Worm (Caenorhabditis elegans) whole organism, midembryonic: ENCODE measurements around the gene hyl-2.

Experiments used
- T22C8.4 ChIP-seq: fragments of 200-800 bp; sonication (Bioruptor generic); IDR thresholded peaks from 2 replicates; pipeline ENCODE4 v1.3.6; 2022; ENCODE audit warnings: missing genetic modification characterization, missing compliant biosample characterization
- flt-1 ChIP-seq: fragments of 200-800 bp; sonication (Bioruptor generic); IDR thresholded peaks from 2 replicates; pipeline ENCODE4 v1.3.6; 2022; ENCODE audit warnings: missing genetic modification characterization, missing compliant biosample characterization
- klf-2 ChIP-seq: fragments of 200-800 bp; sonication (Bioruptor generic); conservative IDR thresholded peaks from 2 replicates; pipeline ENCODE4 v1.3.6; 2022; ENCODE audit warnings: missing genetic modification reagents, missing genetic modification characterization, missing compliant biosample characterization
- ref-1 ChIP-seq: fragments of 200-800 bp; sonication (Bioruptor generic); conservative IDR thresholded peaks from 2 replicates; pipeline ENCODE4 v1.3.6; 2022; ENCODE audit warnings: missing genetic modification reagents, missing genetic modification characterization, missing compliant biosample characterization
- tab-1 ChIP-seq: fragments of 200-800 bp; sonication (Bioruptor generic); IDR thresholded peaks from 2 replicates; pipeline ENCODE4 v1.3.6; 2022; ENCODE audit warnings: missing genetic modification characterization, missing compliant biosample characterization
- ztf-23 ChIP-seq: fragments of 200-800 bp; sonication (Bioruptor generic); IDR thresholded peaks from 2 replicates; pipeline ENCODE4 v1.3.6; 2022; ENCODE audit warnings: missing genetic modification reagents, missing genetic modification characterization, missing compliant biosample characterization

DNA sequence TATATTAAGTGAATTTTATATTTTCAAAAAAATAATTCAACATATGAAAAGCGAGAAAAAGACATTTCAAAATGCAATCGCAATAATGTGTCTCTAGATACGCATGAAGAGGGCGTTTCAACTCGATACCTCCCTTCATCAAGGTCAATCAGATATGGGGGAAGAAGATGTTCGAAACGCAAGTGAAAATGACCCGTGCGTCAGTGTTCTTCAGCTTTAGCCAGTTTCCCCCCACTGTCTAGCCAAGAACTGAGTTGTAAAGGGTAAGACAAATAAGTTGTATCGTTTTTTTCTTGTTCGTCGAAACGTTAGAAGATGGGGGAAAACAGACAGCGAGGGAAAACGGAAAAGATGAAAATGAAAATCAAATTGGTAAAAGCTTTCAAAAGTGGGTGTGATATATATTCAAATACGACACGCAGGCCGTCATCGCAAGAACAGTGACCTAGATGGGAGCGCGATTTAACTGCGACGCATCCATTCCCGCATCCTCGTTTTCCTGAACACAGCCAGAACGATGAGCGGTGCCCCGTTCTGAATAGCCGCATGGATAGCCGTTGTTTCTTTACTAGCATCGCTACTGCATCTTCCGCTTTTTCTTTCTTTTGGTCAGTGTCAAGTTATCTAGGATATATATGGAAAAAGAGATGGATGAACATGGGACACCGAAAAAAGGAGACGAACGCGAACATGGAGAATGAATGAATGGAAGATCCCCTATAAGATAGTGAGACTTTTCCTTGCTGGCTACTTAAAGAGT, 4.5 kb downstream of the hyl-2 start:
- TF ChIP-seq ztf-23 (GFP tag; lab: Robert Waterston, UW): no peak
- TF ChIP-seq ref-1 (GFP tag; lab: Robert Waterston, UW): no peak
- no peak for TF ChIP-seq flt-1 (GFP tag; lab: Robert Waterston, UW)
- no peak for TF ChIP-seq tab-1 (GFP tag; lab: Robert Waterston, UW)
- no peak for TF ChIP-seq klf-2 (GFP tag; lab: Robert Waterston, UW)
- TF ChIP-seq T22C8.4: no peak
